Worm (Caenorhabditis elegans) whole organism, dauer: ENCODE results near the gene C55A6.1.
"Not testable (repeated sequence)": the region's sequence is repeated elsewhere in the genome, so short reads cannot be mapped to it uniquely, and the experiment has no call there.

ENCODE experiments used
- unc-62 ChIP-seq: sonication (generic microtip); optimal IDR thresholded peaks from 2 replicates; lab custom pipeline; 2017; ENCODE audit warnings: missing biosample characterization, missing genetic modification reagents, missing genetic modification characterization

C55A6.1 gene

ce11 chrV:11503081-11503751 is 1.6 kb downstream of the C55A6.1 start, which contains the start of gene C55A6.12:
Gene C55A6.12, minus strand, starts transcription at chrV:11503131.
- no peak for TF ChIP-seq unc-62 (GFP tag; lab: Kevin White, UChicago)

- no peak for TF ChIP-seq unc-62 (GFP tag; lab: Kevin White, UChicago)
Observed at ce11 chrV:11500980-11501379, 3.8 kb downstream of the C55A6.1 start.

ce11 chrV:11499786-11500185 is 5.0 kb downstream of the C55A6.1 start:
- no peak for TF ChIP-seq unc-62 (GFP tag; lab: Kevin White, UChicago)

DNA sequence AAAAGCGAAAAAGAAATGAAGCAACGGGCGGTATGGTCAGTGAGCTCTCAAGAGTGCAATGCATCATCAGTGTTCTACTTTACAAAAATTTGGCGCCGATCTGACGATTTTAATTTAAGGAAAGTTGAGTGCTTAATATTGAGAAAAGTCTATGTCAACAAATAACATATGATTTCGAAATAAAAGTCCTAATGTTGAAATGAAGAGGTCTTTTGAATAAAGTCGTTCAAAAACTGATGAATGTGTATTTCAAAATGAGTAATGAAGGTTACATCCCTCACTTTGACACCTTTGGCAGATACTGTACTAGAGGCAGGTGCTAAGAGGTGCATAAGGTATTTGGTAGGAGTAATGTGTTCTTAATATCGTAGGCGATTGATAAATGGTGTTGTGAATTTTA is 7.3 kb downstream of the C55A6.1 start:
- TF ChIP-seq unc-62 (GFP tag; lab: Kevin White, UChicago) = no peak

DNA sequence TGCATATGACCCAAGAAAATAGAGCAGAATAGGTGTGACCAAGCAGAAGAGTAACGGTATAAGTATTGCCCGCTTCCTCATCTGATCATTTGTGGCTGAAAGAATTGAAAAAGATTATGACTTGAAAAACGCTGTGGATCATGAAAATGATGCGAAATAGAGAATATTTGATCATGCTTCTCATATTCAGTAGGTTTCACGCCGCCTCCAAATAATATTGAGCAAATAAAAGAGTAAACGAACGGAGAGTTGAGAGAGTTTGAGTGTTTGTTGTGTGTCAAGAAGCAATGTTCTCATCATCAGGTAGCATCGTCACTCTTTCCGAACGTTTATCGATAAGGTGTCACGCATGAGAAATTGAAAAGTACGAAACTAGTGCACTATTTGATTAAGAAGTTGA is 8.5 kb downstream of the C55A6.1 start, which contains the start of gene htrl-1:
TSS of gene htrl-1 (minus strand) at position 101 of the 400 bp plus-strand sequence.
- no peak for TF ChIP-seq unc-62 (GFP tag; lab: Kevin White, UChicago)

DNA sequence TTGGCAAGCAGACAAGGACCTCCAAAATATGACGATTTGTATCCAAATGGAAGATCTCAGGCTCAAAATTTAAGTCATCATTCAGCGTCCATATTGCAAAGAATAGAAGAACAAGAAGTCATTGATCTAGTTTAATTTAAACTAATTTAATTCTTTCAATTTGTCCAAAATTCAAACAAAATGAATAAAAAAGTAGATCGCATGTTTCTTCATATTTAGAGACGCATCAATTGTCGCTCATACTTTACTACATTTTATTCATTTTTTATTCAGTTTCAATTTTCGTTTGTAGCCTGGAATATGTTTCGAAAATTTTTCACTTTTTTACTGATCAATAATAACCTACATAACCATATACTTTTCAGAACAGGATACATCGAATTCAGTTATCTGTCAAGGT is 12.3 kb downstream of the C55A6.1 start, which contains the start of gene T11F9.21:
TSS of gene T11F9.21 (plus strand) at position 301 of the 400 bp plus-strand sequence.
- no peak for TF ChIP-seq unc-62 (GFP tag; lab: Kevin White, UChicago)

- TF ChIP-seq unc-62 (GFP tag; lab: Kevin White, UChicago) = no peak
Observed at ce11 chrV:11490382-11490781, 14.4 kb downstream of the C55A6.1 start, which contains the start of gene dhs-19. Gene dhs-19, minus strand, starts transcription at chrV:11490482.

DNA sequence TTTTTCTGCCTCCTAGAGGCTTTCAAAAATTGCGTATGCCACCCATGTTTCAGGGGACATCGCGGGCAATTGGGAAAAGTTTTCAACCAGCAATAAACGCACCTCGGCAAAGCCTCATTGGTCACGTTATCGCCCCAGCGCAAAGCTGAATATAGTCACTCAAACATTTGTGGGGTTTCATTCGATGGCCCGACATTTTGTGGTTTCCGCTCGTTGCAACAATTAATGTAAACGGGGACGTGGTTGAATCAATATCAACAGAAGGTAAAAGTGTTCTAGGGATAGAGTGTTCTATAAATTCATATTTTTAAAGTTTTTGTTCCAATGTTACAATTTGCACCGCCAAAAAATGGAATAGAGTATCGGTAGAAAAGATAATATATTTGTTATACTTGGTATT is 16.5 kb downstream of the C55A6.1 start:
- no peak for TF ChIP-seq unc-62 (GFP tag; lab: Kevin White, UChicago)

DNA sequence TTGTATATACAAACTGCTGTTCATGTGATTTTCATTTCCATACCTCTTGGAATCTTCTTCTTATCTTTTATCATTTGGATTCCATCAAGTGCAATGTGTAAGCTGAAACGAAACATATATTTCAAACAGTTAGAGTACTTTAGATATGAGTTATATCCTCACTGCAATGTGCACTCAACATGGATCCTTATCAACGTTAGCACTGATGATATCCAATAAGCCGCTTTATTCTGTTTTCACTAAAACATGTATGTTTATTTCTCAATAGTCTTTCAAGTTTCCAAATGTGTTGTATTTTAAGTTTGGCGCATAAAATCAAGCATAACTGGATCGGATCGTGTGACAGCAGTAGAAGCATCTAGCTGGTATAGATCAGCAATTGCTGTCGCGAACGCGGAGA is 18.1 kb downstream of the C55A6.1 start, which contains the start of gene T11F9.10:
TSS of gene T11F9.10 (plus strand) at position 301 of the 400 bp plus-strand sequence.
- TF ChIP-seq unc-62 (GFP tag; lab: Kevin White, UChicago) = no peak

DNA sequence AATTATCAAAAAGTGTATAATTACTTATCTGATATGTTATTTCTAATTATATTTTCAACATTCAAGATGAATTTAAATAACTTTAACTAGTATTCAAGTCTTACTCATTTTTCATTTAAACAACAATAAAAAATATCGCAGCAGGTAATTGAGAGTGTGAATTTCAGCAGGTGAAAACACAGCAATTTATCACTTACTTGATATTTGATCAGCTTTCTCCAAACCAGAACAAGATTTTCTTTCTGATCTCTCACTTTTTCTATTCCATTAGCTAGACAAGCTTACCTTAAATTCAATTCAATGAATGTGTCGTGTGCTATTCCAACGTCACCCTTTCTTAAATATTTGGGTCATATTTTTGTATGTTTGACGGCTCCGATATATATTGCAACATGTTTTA is 19.2 kb downstream of the C55A6.1 start, which contains the start of gene srh-1:
TSS of gene srh-1 (plus strand) at position 301 of the 400 bp plus-strand sequence.
- TF ChIP-seq unc-62 (GFP tag; lab: Kevin White, UChicago) = no peak

DNA sequence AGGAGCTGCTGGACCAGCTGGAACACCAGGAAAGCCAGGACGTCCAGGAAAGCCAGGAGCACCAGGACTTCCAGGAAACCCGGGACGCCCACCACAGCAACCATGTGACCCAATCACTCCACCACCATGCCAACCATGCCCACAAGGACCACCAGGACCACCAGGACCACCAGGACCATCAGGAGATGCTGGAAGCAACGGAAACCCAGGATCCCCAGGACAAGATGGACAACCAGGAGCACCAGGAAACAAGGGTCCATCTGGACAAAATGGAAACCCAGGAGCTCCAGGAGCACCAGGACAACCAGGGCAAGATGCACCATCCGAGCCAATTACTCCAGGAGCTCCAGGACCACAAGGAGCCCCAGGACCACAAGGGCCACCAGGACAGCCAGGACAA is 20.4 kb downstream of the C55A6.1 start:
- no peak for TF ChIP-seq unc-62 (GFP tag; lab: Kevin White, UChicago)

DNA sequence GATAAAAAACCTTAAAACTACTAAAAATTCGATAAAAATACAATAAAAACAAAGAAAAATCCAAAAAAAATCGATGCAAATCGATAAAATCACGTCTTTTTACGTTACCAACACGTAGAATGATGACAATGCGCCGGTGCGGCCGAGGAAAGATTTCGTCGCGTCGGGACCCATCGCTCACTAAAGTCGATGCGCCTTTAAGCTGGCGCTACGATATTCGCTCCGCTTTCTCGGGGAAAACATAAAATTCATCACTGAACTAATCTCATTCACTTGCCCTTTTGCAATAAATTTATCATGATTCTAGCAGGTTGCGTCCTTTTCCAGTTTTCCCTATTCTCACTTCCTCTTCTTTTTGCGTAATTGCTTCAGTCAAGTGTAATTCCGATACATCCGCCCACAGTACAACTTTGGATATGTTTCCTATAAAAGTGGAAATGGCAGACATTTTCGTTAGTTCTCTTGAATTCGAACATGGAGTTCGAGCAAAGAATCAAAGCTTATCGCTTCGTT is 21.1 kb downstream of the C55A6.1 start, which contains the start of gene col-157:
TSS of gene col-157 (plus strand) at position 463 of the 513 bp plus-strand sequence.
- not testable (repeated sequence) for TF ChIP-seq unc-62 (GFP tag; lab: Kevin White, UChicago)

DNA sequence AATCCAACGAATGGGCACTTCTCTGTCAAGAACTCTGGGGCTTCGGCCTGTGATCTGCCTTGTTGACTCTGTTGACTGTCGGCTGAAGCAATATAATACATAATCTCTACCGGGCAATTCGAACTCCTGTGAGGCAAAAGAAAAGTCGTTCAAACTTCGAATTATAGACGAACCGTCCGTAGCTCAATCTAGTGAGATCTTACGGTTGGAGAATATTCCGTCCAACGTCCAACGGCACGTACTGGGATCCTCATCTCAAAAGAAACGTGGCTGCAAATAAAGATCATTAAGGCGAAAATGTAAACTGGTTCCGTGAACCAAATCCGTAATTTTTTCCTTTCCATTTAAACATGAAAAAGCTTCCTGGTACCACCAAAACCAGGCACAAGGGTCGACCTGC is 24.0 kb downstream of the C55A6.1 start, which contains the start of gene T11F9.14:
TSS of gene T11F9.14 (minus strand) at position 101 of the 400 bp plus-strand sequence.
- not testable (repeated sequence) for TF ChIP-seq unc-62 (GFP tag; lab: Kevin White, UChicago)

ce11 chrV:11479406-11479805 is 25.4 kb downstream of the C55A6.1 start, which contains the start of gene T11F9.22:
Gene T11F9.22, plus strand, starts transcription at chrV:11479706.
- no peak for TF ChIP-seq unc-62 (GFP tag; lab: Kevin White, UChicago)

- TF ChIP-seq unc-62 (GFP tag; lab: Kevin White, UChicago) = not testable (repeated sequence)
Observed at ce11 chrV:11475638-11476037, 29.1 kb downstream of the C55A6.1 start, which contains the start of gene T11F9.7. Gene T11F9.7, plus strand, starts transcription at chrV:11475938.

- TF ChIP-seq unc-62 (GFP tag; lab: Kevin White, UChicago) = no peak
Observed at ce11 chrV:11474399-11474798, 30.4 kb downstream of the C55A6.1 start, which contains the start of gene nas-22. Gene nas-22, plus strand, starts transcription at chrV:11474699.
